Fruit fly (Drosophila melanogaster) whole organism, embryonic: ENCODE measurements around the gene CG1910.

Source experiments
- Asciz ChIP-seq: fragments of 200-800 bp; sonication (Bioruptor generic); optimal IDR thresholded peaks from 2 replicates; lab custom pipeline; 2017; ENCODE audit warnings: missing biosample characterization, mild to moderate bottlenecking, missing genetic modification characterization, missing genetic modification reagents
- B-H2 ChIP-seq: fragments of 200-800 bp; sonication (Bioruptor generic); optimal IDR thresholded peaks from 2 replicates; lab custom pipeline; 2018; ENCODE audit warnings: missing biosample characterization, mild to moderate bottlenecking, missing genetic modification characterization
- CG10147 ChIP-seq: fragments of 200-800 bp; sonication (Bioruptor generic); optimal IDR thresholded peaks from 2 replicates; lab custom pipeline; 2019; ENCODE audit warnings: missing biosample characterization, mild to moderate bottlenecking, missing genetic modification characterization, moderate library complexity
- CG11093 ChIP-seq: fragments of 200-800 bp; sonication (Bioruptor generic); IDR thresholded peaks from 3 replicates; pipeline ENCODE4 v1.3.6; 2022; ENCODE audit warnings: missing biosample characterization, missing genetic modification characterization
- CG12391 ChIP-seq: fragments of 200-800 bp; sonication (Bioruptor generic); optimal IDR thresholded peaks from 3 replicates; lab custom pipeline; 2018; ENCODE audit warnings: missing biosample characterization, mild to moderate bottlenecking, missing genetic modification characterization, moderate library complexity
- CG13287 ChIP-seq: fragments of 200-800 bp; sonication (Bioruptor generic); IDR thresholded peaks from 2 replicates; pipeline ENCODE4 v1.3.6; 2022; ENCODE audit warnings: missing biosample characterization, missing genetic modification characterization; ENCODE audit not compliant: partially characterized antibody
- CG13775 ChIP-seq: fragments of 200-800 bp; sonication (Bioruptor generic); optimal IDR thresholded peaks from 3 replicates; lab custom pipeline; 2017; ENCODE audit warnings: missing biosample characterization, mild to moderate bottlenecking, missing genetic modification characterization
- CG14710 ChIP-seq: fragments of 200-800 bp; sonication (Bioruptor generic); optimal IDR thresholded peaks from 3 replicates; lab custom pipeline; 2019; ENCODE audit warnings: missing biosample characterization, mild to moderate bottlenecking, missing genetic modification characterization, moderate library complexity
- CG15073 ChIP-seq: fragments of 200-800 bp; sonication (Bioruptor generic); optimal IDR thresholded peaks from 2 replicates; lab custom pipeline; 2016; ENCODE audit warnings: missing biosample characterization, missing genetic modification characterization
- CG1603 ChIP-seq: fragments of 200-800 bp; sonication (Bioruptor generic); optimal IDR thresholded peaks from 2 replicates; lab custom pipeline; 2019; ENCODE audit warnings: missing biosample characterization, mild to moderate bottlenecking, missing genetic modification characterization, moderate library complexity
- CG2875 ChIP-seq: fragments of 200-800 bp; sonication (Bioruptor generic); optimal IDR thresholded peaks from 2 replicates; lab custom pipeline; 2017; ENCODE audit warnings: missing biosample characterization, mild to moderate bottlenecking, missing genetic modification characterization, missing genetic modification reagents
- CG2889 ChIP-seq: fragments of 200-800 bp; sonication (Bioruptor generic); IDR thresholded peaks from 3 replicates; pipeline ENCODE4 v1.3.6; 2022; ENCODE audit warnings: missing biosample characterization, missing genetic modification characterization
- CG32772 ChIP-seq: fragments of 200-800 bp; sonication (Bioruptor generic); IDR thresholded peaks from 2 replicates; pipeline ENCODE4 v1.3.6; 2022; ENCODE audit warnings: missing biosample characterization, missing genetic modification characterization
- CG33557 ChIP-seq: fragments of 200-800 bp; sonication (Bioruptor generic); optimal IDR thresholded peaks from 2 replicates; lab custom pipeline; 2019; ENCODE audit warnings: missing biosample characterization, mild to moderate bottlenecking, missing genetic modification characterization, moderate library complexity
- CG5245 ChIP-seq: fragments of 200-800 bp; sonication (Bioruptor generic); optimal IDR thresholded peaks from 3 replicates; lab custom pipeline; 2016; ENCODE audit warnings: missing biosample characterization, missing genetic modification characterization
- CG6272 ChIP-seq: fragments of 200-800 bp; sonication (Bioruptor generic); IDR thresholded peaks from 2 replicates; pipeline ENCODE4 v1.3.6; 2022; ENCODE audit warnings: missing biosample characterization, missing genetic modification characterization
- CG6854 ChIP-seq: fragments of 200-800 bp; sonication (Bioruptor generic); optimal IDR thresholded peaks from 3 replicates; lab custom pipeline; 2017; ENCODE audit warnings: missing biosample characterization, mild to moderate bottlenecking, missing genetic modification characterization
- CG8281 ChIP-seq: fragments of 200-800 bp; sonication (Bioruptor generic); optimal IDR thresholded peaks from 2 replicates; lab custom pipeline; 2018; ENCODE audit warnings: missing biosample characterization, mild to moderate bottlenecking, missing genetic modification characterization, moderate library complexity
- Doc3 ChIP-seq: fragments of 200-800 bp; sonication (Bioruptor generic); IDR thresholded peaks from 3 replicates; pipeline ENCODE4 v1.3.6; 2022; ENCODE audit warnings: missing biosample characterization, missing genetic modification characterization; ENCODE audit not compliant: partially characterized antibody
- Elba2 ChIP-seq: fragments of 200-800 bp; sonication (Bioruptor generic); optimal IDR thresholded peaks from 3 replicates; lab custom pipeline; 2016; ENCODE audit warnings: missing biosample characterization, missing genetic modification characterization
- Ets65A ChIP-seq: fragments of 200-800 bp; sonication (Bioruptor generic); peaks from one replicate; lab custom pipeline; 2016; ENCODE audit warnings: missing biosample characterization, missing genetic modification characterization
- HLHmδ ChIP-seq: fragments of 200-800 bp; sonication (Bioruptor generic); optimal IDR thresholded peaks from 2 replicates; lab custom pipeline; 2018; ENCODE audit warnings: missing biosample characterization, mild to moderate bottlenecking, missing genetic modification characterization, moderate library complexity
- Hr78 ChIP-seq, 2 experiments: fragments of 200-800 bp in 1 of 2; fragments of >200 bp in 1 of 2; sonication (Bioruptor generic) in 1 of 2; optimal IDR thresholded peaks; 2 replicates each; lab custom pipeline; 2017 to 2019; ENCODE audit warnings: missing biosample characterization in 2 of 2, missing genetic modification characterization in 2 of 2, mild to moderate bottlenecking in 1 of 2, moderate library complexity in 1 of 2
- Myb ChIP-seq: fragments of 200-800 bp; sonication (Bioruptor generic); optimal IDR thresholded peaks from 2 replicates; lab custom pipeline; 2016; ENCODE audit warnings: missing biosample characterization, missing genetic modification characterization
- Sin3A ChIP-seq: fragments of >200 bp; optimal IDR thresholded peaks from 2 replicates; lab custom pipeline; 2018
- cas ChIP-seq: fragments of 200-800 bp; sonication (Bioruptor generic); IDR thresholded peaks from 2 replicates; pipeline ENCODE4 v1.3.6; 2022; ENCODE audit warnings: missing biosample characterization, missing genetic modification characterization
- gce ChIP-seq: fragments of 200-800 bp; sonication (Bioruptor generic); IDR thresholded peaks from 3 replicates; pipeline ENCODE4 v1.3.6; 2022; ENCODE audit warnings: missing biosample characterization, missing genetic modification characterization
- grn ChIP-seq: fragments of 200-800 bp; sonication (Bioruptor generic); optimal IDR thresholded peaks from 3 replicates; lab custom pipeline; 2017; ENCODE audit warnings: missing biosample characterization, missing genetic modification characterization
- gsb-n ChIP-seq: fragments of 200-800 bp; sonication (Bioruptor generic); optimal IDR thresholded peaks from 3 replicates; lab custom pipeline; 2018; ENCODE audit warnings: missing biosample characterization, mild to moderate bottlenecking, missing genetic modification characterization
- ind ChIP-seq: fragments of 200-800 bp; sonication (Bioruptor generic); optimal IDR thresholded peaks from 3 replicates; lab custom pipeline; 2016; ENCODE audit warnings: missing biosample characterization, missing genetic modification characterization
- jumu ChIP-seq: fragments of 200-800 bp; sonication (Bioruptor generic); optimal IDR thresholded peaks from 3 replicates; lab custom pipeline; 2016; ENCODE audit warnings: missing biosample characterization, missing genetic modification characterization
- kah ChIP-seq: fragments of 200-800 bp; sonication (Bioruptor generic); optimal IDR thresholded peaks from 2 replicates; lab custom pipeline; 2018; ENCODE audit warnings: missing biosample characterization, mild to moderate bottlenecking, missing genetic modification characterization
- kni ChIP-seq: fragments of 200-800 bp; sonication (Bioruptor generic); optimal IDR thresholded peaks from 3 replicates; lab custom pipeline; 2017; ENCODE audit warnings: mild to moderate bottlenecking, missing biosample characterization, missing genetic modification reagents, missing genetic modification characterization
- mld ChIP-seq: fragments of 200-800 bp; sonication (Bioruptor generic); IDR thresholded peaks from 3 replicates; pipeline ENCODE4 v1.3.6; 2022; ENCODE audit warnings: missing biosample characterization, missing genetic modification characterization; ENCODE audit not compliant: partially characterized antibody
- pan ChIP-seq, 4 experiments: fragments of >200 bp in 3 of 4; fragments of 200-800 bp in 1 of 4; sonication (Bioruptor generic) in 1 of 4; optimal IDR thresholded peaks in 3 of 4; IDR thresholded peaks in 1 of 4; 2 replicates each; pipeline versions ENCODE4 v1.3.6 to Lab custom; 2017 to 2022; ENCODE audit warnings: missing biosample characterization in 2 of 4, missing genetic modification characterization in 2 of 4, mixed read lengths in 1 of 4
- pho ChIP-seq: fragments of 200-800 bp; sonication (Bioruptor generic); optimal IDR thresholded peaks from 2 replicates; lab custom pipeline; 2016; ENCODE audit warnings: missing biosample characterization, missing genetic modification characterization
- pros ChIP-seq: fragments of 200-800 bp; sonication (Bioruptor generic); optimal IDR thresholded peaks from 3 replicates; lab custom pipeline; 2019; ENCODE audit warnings: missing biosample characterization, mild to moderate bottlenecking, missing genetic modification characterization, moderate library complexity
- pum ChIP-seq: fragments of 200-800 bp; sonication (Bioruptor generic); optimal IDR thresholded peaks from 2 replicates; lab custom pipeline; 2016; ENCODE audit warnings: missing biosample characterization, missing genetic modification characterization
- repo ChIP-seq: fragments of 200-800 bp; sonication (Bioruptor generic); optimal IDR thresholded peaks from 2 replicates; lab custom pipeline; 2016; ENCODE audit warnings: missing biosample characterization, missing genetic modification characterization
- ro ChIP-seq: fragments of 200-800 bp; sonication (Bioruptor generic); IDR thresholded peaks from 2 replicates; pipeline ENCODE4 v1.3.6; 2022; ENCODE audit warnings: missing biosample characterization, missing genetic modification characterization
- scrt ChIP-seq: fragments of 200-800 bp; sonication (Bioruptor generic); optimal IDR thresholded peaks from 2 replicates; lab custom pipeline; 2018; ENCODE audit warnings: missing biosample characterization, mild to moderate bottlenecking, missing genetic modification characterization, moderate library complexity
- slp2 ChIP-seq: fragments of 200-800 bp; sonication (Bioruptor generic); optimal IDR thresholded peaks from 2 replicates; lab custom pipeline; 2016; ENCODE audit warnings: missing biosample characterization, missing genetic modification characterization
- sqz ChIP-seq: fragments of 200-800 bp; sonication (Bioruptor generic); optimal IDR thresholded peaks from 3 replicates; lab custom pipeline; 2018; ENCODE audit warnings: missing biosample characterization, mild to moderate bottlenecking, missing genetic modification characterization
- ssp ChIP-seq: fragments of 200-800 bp; sonication (Bioruptor generic); IDR thresholded peaks from 2 replicates; pipeline ENCODE4 v1.3.6; 2022; ENCODE audit warnings: missing biosample characterization, missing genetic modification characterization
- tio ChIP-seq: fragments of 200-800 bp; sonication (Bioruptor generic); optimal IDR thresholded peaks from 2 replicates; lab custom pipeline; 2017; ENCODE audit warnings: missing biosample characterization, missing genetic modification characterization, inconsistent platforms
- tll ChIP-seq, 2 experiments: fragments of 200-800 bp in 1 of 2; fragments of >200 bp in 1 of 2; sonication (Bioruptor generic) in 1 of 2; optimal IDR thresholded peaks; 2 replicates each; lab custom pipeline; 2017 to 2019; ENCODE audit warnings: missing biosample characterization in 2 of 2, missing genetic modification characterization in 2 of 2, mild to moderate bottlenecking in 1 of 2, moderate library complexity in 1 of 2
- toy ChIP-seq: fragments of 200-800 bp; sonication (Bioruptor generic); IDR thresholded peaks from 2 replicates; pipeline ENCODE4 v1.3.6; 2022; ENCODE audit warnings: missing biosample characterization, missing genetic modification characterization
- vnd ChIP-seq: fragments of 200-800 bp; sonication (Bioruptor generic); IDR thresholded peaks from 3 replicates; pipeline ENCODE4 v1.3.6; 2022; ENCODE audit warnings: missing biosample characterization, missing genetic modification characterization; ENCODE audit not compliant: partially characterized antibody
- yki ChIP-seq: fragments of >200 bp; optimal IDR thresholded peaks from 3 replicates; lab custom pipeline; 2018
- zfh2 ChIP-seq: fragments of 200-800 bp; sonication (Bioruptor generic); optimal IDR thresholded peaks from 2 replicates; lab custom pipeline; 2016; ENCODE audit warnings: missing biosample characterization, missing genetic modification characterization

CG1910 gene

dm6 chr3R:31724580-31725320 is 22.7 kb upstream of the CG1910 start (continued):
- TF ChIP-seq scrt (GFP tag; lab: Kevin White, UChicago) = peak; percentile 20
- TF ChIP-seq pan (optimal IDR thresholded peaks at IDR 0.05; lab: Kevin White, UChicago) = no peak
- no peak for TF ChIP-seq pan (GFP tag; optimal IDR thresholded peaks at IDR 0.05 in 1 of 2, IDR thresholded peaks at IDR 0.05 in 1 of 2)
- no peak for TF ChIP-seq cas (GFP tag; lab: Robert Waterston, UW)
- TF ChIP-seq pros (GFP tag; lab: Kevin White, UChicago) = peak; percentile 85
- no peak for TF ChIP-seq CG10147
- TF ChIP-seq toy (GFP tag; lab: Robert Waterston, UW) = no peak
- TF ChIP-seq CG13775 (GFP tag; lab: Kevin White, UChicago) = no peak
- peak; percentile 57 for TF ChIP-seq HLHmδ (GFP tag; lab: Kevin White, UChicago)
- TF ChIP-seq B-H2 = no peak
- TF ChIP-seq CG8281 (tag; lab: Kevin White, UChicago) = no peak
- no peak for TF ChIP-seq CG2889 (GFP tag; lab: Robert Waterston, UW)
- peak; percentile 15 for TF ChIP-seq CG1603 (tag; lab: Kevin White, UChicago)
- TF ChIP-seq mld = no peak
- TF ChIP-seq ssp (GFP tag; lab: Robert Waterston, UW) = no peak
- no peak for TF ChIP-seq ro (GFP tag; lab: Robert Waterston, UW)
- TF ChIP-seq CG14710 (tag; lab: Kevin White, UChicago) = no peak
- TF ChIP-seq Myb (GFP tag; lab: Kevin White, UChicago) = no peak
- no peak for TF ChIP-seq slp2 (GFP tag; lab: Kevin White, UChicago)
- no peak for TF ChIP-seq pho
- TF ChIP-seq CG15073 (GFP tag; lab: Kevin White, UChicago) = no peak
- TF ChIP-seq zfh2 = no peak
- TF ChIP-seq Hr78 (GFP tag; optimal IDR thresholded peaks at IDR 0.05; lab: Kevin White, UChicago) = peak in 1 of 2 experiments; percentile 54
- TF ChIP-seq gce = no peak
- no peak for TF ChIP-seq CG6854 (GFP tag; lab: Kevin White, UChicago)
- peak; percentile 42 for TF ChIP-seq CG13287
- no peak for TF ChIP-seq CG32772 (GFP tag; lab: Robert Waterston, UW)
- no peak for TF ChIP-seq tio (GFP tag; lab: Kevin White, UChicago)
- no peak for TF ChIP-seq CG6272 (GFP tag; lab: Robert Waterston, UW)
- no peak for TF ChIP-seq ind (GFP tag; lab: Kevin White, UChicago)
- TF ChIP-seq sqz (GFP tag; lab: Kevin White, UChicago) = no peak
- TF ChIP-seq vnd (GFP tag; lab: Robert Waterston, UW) = no peak
- no peak for TF ChIP-seq Elba2 (GFP tag; lab: Kevin White, UChicago)
- TF ChIP-seq repo (GFP tag; lab: Kevin White, UChicago) = no peak
- TF ChIP-seq jumu (GFP tag; lab: Kevin White, UChicago) = no peak
- no peak for TF ChIP-seq Ets65A (GFP tag; lab: Kevin White, UChicago)
- TF ChIP-seq tll (GFP tag; optimal IDR thresholded peaks at IDR 0.05; lab: Kevin White, UChicago) = peak in 1 of 2 experiments; percentile 11
- TF ChIP-seq pum = no peak
- no peak for TF ChIP-seq Doc3
- TF ChIP-seq kni (GFP tag; lab: Kevin White, UChicago) = peak; percentile 61
- peak; percentile 46 for TF ChIP-seq yki
- TF ChIP-seq CG5245 (GFP tag; lab: Kevin White, UChicago) = no peak
- no peak for TF ChIP-seq Sin3A (lab: Kevin White, UChicago)
- no peak for TF ChIP-seq CG12391 (tag; lab: Kevin White, UChicago)
- TF ChIP-seq kah (GFP tag; lab: Kevin White, UChicago) = no peak
- TF ChIP-seq CG33557 = no peak
- TF ChIP-seq gsb-n = no peak
- no peak for TF ChIP-seq grn (GFP tag; lab: Kevin White, UChicago)
- no peak for TF ChIP-seq CG2875 (GFP tag; lab: Kevin White, UChicago)
- no peak for TF ChIP-seq Asciz (GFP tag; lab: Kevin White, UChicago)
- TF ChIP-seq CG11093 (GFP tag; lab: Robert Waterston, UW) = no peak
